Worm (Caenorhabditis elegans) whole organism, L2 larva: ENCODE data around the gene mdt-19.
A peak's percentile ranks its signal among the peaks of the same experiment; 100 is the strongest.

ENCODE experiments used
- C34F6.9 ChIP-seq: fragments of 150-350 bp; optimal IDR thresholded peaks from 2 replicates; lab custom pipeline; 2014; ENCODE audit warnings: missing biosample characterization, missing genetic modification characterization
- F13H6.1 ChIP-seq: sonication (generic microtip); optimal IDR thresholded peaks from 2 replicates; lab custom pipeline; 2016; ENCODE audit warnings: missing genetic modification characterization, missing compliant biosample characterization
- R02D3.7 ChIP-seq: fragments of 150-350 bp; optimal IDR thresholded peaks from 2 replicates; lab custom pipeline; 2014; ENCODE audit warnings: missing biosample characterization, missing genetic modification characterization
- Y55F3AM.14 ChIP-seq: fragments of 200-800 bp; sonication (Bioruptor generic); optimal IDR thresholded peaks from 2 replicates; lab custom pipeline; 2018; ENCODE audit warnings: mild to moderate bottlenecking, missing genetic modification characterization, missing compliant biosample characterization
- ZK546.5 ChIP-seq: sonication (generic microtip); optimal IDR thresholded peaks from 2 replicates; lab custom pipeline; 2017; ENCODE audit warnings: missing biosample characterization, missing genetic modification characterization
- alr-1 ChIP-seq: fragments of 150-350 bp; optimal IDR thresholded peaks from 2 replicates; lab custom pipeline; 2014; ENCODE audit warnings: missing biosample characterization, missing genetic modification characterization
- aly-2 ChIP-seq: fragments of 150-350 bp; optimal IDR thresholded peaks from 2 replicates; lab custom pipeline; 2014; ENCODE audit warnings: missing biosample characterization, missing genetic modification characterization
- ama-1 ChIP-seq: fragments of 150-350 bp; optimal IDR thresholded peaks from 2 replicates; lab custom pipeline; 2018; ENCODE audit warnings: inconsistent platforms
- blmp-1 ChIP-seq: sonication (generic microtip); optimal IDR thresholded peaks from 2 replicates; lab custom pipeline; 2017; ENCODE audit warnings: missing genetic modification characterization, mild to moderate bottlenecking, missing compliant biosample characterization, antibody characterized with exemption, moderate library complexity; ENCODE audit not compliant: insufficient read depth
- ceh-16 ChIP-seq: fragments of 150-350 bp; optimal IDR thresholded peaks from 2 replicates; lab custom pipeline; 2014; ENCODE audit warnings: missing biosample characterization, missing genetic modification characterization
- ceh-82 ChIP-seq: fragments of 150-350 bp; optimal IDR thresholded peaks from 2 replicates; lab custom pipeline; 2014; ENCODE audit warnings: missing biosample characterization, missing genetic modification characterization
- crh-2 ChIP-seq: sonication (generic microtip); optimal IDR thresholded peaks from 2 replicates; lab custom pipeline; 2017; ENCODE audit warnings: missing biosample characterization, missing genetic modification characterization
- dmd-4 ChIP-seq: sonication (generic microtip); optimal IDR thresholded peaks from 2 replicates; lab custom pipeline; 2017; ENCODE audit warnings: missing biosample characterization, missing genetic modification characterization
- egl-27 ChIP-seq: sonication (generic microtip); optimal IDR thresholded peaks from 3 replicates; lab custom pipeline; 2017; ENCODE audit warnings: missing biosample characterization, missing genetic modification reagents, missing genetic modification characterization
- elt-1 ChIP-seq: fragments of 150-350 bp; optimal IDR thresholded peaks from 2 replicates; lab custom pipeline; 2014; ENCODE audit warnings: missing biosample characterization, missing genetic modification characterization
- elt-3 ChIP-seq: sonication (generic microtip); optimal IDR thresholded peaks from 2 replicates; lab custom pipeline; 2017; ENCODE audit warnings: missing biosample characterization, missing genetic modification characterization
- fos-1 ChIP-seq: fragments of 150-350 bp; optimal IDR thresholded peaks from 2 replicates; lab custom pipeline; 2014; ENCODE audit warnings: missing biosample characterization, missing genetic modification characterization
- gmeb-1 ChIP-seq: fragments of 150-350 bp; optimal IDR thresholded peaks from 2 replicates; lab custom pipeline; 2014; ENCODE audit warnings: missing biosample characterization, missing genetic modification characterization
- lin-11 ChIP-seq: fragments of 150-350 bp; sonication (generic microtip); optimal IDR thresholded peaks from 2 replicates; lab custom pipeline; 2014; ENCODE audit warnings: missing biosample characterization, missing genetic modification characterization, inconsistent platforms, mixed read lengths
- lin-13 ChIP-seq: fragments of 150-350 bp; optimal IDR thresholded peaks from 2 replicates; lab custom pipeline; 2014; ENCODE audit warnings: missing biosample characterization, missing genetic modification reagents, missing genetic modification characterization
- lin-39 ChIP-seq: fragments of 150-350 bp; optimal IDR thresholded peaks from 2 replicates; lab custom pipeline; 2014; ENCODE audit warnings: missing biosample characterization, missing genetic modification reagents, missing genetic modification characterization
- lsy-2 ChIP-seq, 2 experiments: fragments of 150-350 bp in 1 of 2; sonication (generic microtip) in 1 of 2; optimal IDR thresholded peaks; 2 replicates each; lab custom pipeline; 2014 to 2017; ENCODE audit warnings: missing biosample characterization in 2 of 2, missing genetic modification characterization in 2 of 2
- mab-5 ChIP-seq: fragments of 150-350 bp; optimal IDR thresholded peaks from 2 replicates; lab custom pipeline; 2014; ENCODE audit warnings: missing biosample characterization, missing genetic modification characterization
- mbf-1 ChIP-seq: sonication (generic microtip); optimal IDR thresholded peaks from 2 replicates; lab custom pipeline; 2017; ENCODE audit warnings: missing biosample characterization, missing genetic modification characterization
- mdl-1 ChIP-seq, 2 experiments: fragments of 150-350 bp in 1 of 2; sonication (generic microtip) in 1 of 2; optimal IDR thresholded peaks; 2 replicates each; lab custom pipeline; 2017; ENCODE audit warnings: missing biosample characterization in 2 of 2, missing genetic modification characterization in 2 of 2
- nhr-10 ChIP-seq: sonication (generic microtip); optimal IDR thresholded peaks from 2 replicates; lab custom pipeline; 2017; ENCODE audit warnings: missing biosample characterization, missing genetic modification characterization
- nhr-11 ChIP-seq: fragments of 150-350 bp; optimal IDR thresholded peaks from 2 replicates; lab custom pipeline; 2014; ENCODE audit warnings: missing biosample characterization, missing genetic modification characterization
- nhr-12 ChIP-seq: fragments of 150-350 bp; optimal IDR thresholded peaks from 2 replicates; lab custom pipeline; 2014; ENCODE audit warnings: missing biosample characterization, missing genetic modification characterization
- nhr-129 ChIP-seq: fragments of 150-350 bp; optimal IDR thresholded peaks from 2 replicates; lab custom pipeline; 2014; ENCODE audit warnings: missing biosample characterization, missing genetic modification characterization
- nhr-21 ChIP-seq: fragments of 150-350 bp; optimal IDR thresholded peaks from 2 replicates; lab custom pipeline; 2014; ENCODE audit warnings: missing biosample characterization, missing genetic modification characterization
- nhr-23 ChIP-seq: fragments of 150-350 bp; optimal IDR thresholded peaks from 2 replicates; lab custom pipeline; 2014; ENCODE audit warnings: missing biosample characterization, missing genetic modification reagents, missing genetic modification characterization
- nhr-237 ChIP-seq: fragments of 150-350 bp; optimal IDR thresholded peaks from 2 replicates; lab custom pipeline; 2014; ENCODE audit warnings: missing biosample characterization, missing genetic modification characterization
- nhr-25 ChIP-seq: fragments of 150-350 bp; sonication (generic microtip); optimal IDR thresholded peaks from 3 replicates; lab custom pipeline; 2014; ENCODE audit warnings: missing biosample characterization, missing genetic modification characterization
- nhr-6 ChIP-seq: fragments of 150-350 bp; optimal IDR thresholded peaks from 2 replicates; lab custom pipeline; 2014; ENCODE audit warnings: missing biosample characterization, missing genetic modification characterization
- nhr-77 ChIP-seq: fragments of 150-350 bp; optimal IDR thresholded peaks from 2 replicates; lab custom pipeline; 2014; ENCODE audit warnings: missing biosample characterization, missing genetic modification characterization
- peb-1 ChIP-seq: fragments of 150-350 bp; optimal IDR thresholded peaks from 2 replicates; lab custom pipeline; 2014; ENCODE audit warnings: missing biosample characterization, missing genetic modification characterization
- sem-4 ChIP-seq: fragments of 150-350 bp; optimal IDR thresholded peaks from 2 replicates; lab custom pipeline; 2014; ENCODE audit warnings: missing biosample characterization, missing genetic modification reagents, missing genetic modification characterization
- skn-1 ChIP-seq: sonication (generic microtip); optimal IDR thresholded peaks from 2 replicates; lab custom pipeline; 2017; ENCODE audit warnings: missing biosample characterization, missing genetic modification characterization
- sma-3 ChIP-seq: sonication (generic microtip); optimal IDR thresholded peaks from 2 replicates; lab custom pipeline; 2016; ENCODE audit warnings: missing genetic modification reagents, missing genetic modification characterization, missing compliant biosample characterization
- sma-9 ChIP-seq, 2 experiments: fragments of 150-350 bp in 1 of 2; sonication (generic microtip) in 1 of 2; optimal IDR thresholded peaks; 2 replicates each; lab custom pipeline; 2014 to 2016; ENCODE audit warnings: missing genetic modification characterization in 2 of 2, mild to moderate bottlenecking in 1 of 2, missing biosample characterization in 1 of 2, missing compliant biosample characterization in 1 of 2, missing genetic modification reagents in 1 of 2, moderate library complexity in 1 of 2
- snpc-4 ChIP-seq: fragments of 150-350 bp; optimal IDR thresholded peaks from 2 replicates; lab custom pipeline; 2014; ENCODE audit warnings: missing biosample characterization, missing genetic modification characterization
- unc-39 ChIP-seq: fragments of 150-350 bp; optimal IDR thresholded peaks from 2 replicates; lab custom pipeline; 2014; ENCODE audit warnings: missing biosample characterization, missing genetic modification characterization
- unc-55 ChIP-seq: fragments of 150-350 bp; sonication (generic microtip); optimal IDR thresholded peaks from 3 replicates; lab custom pipeline; 2014; ENCODE audit warnings: missing biosample characterization, missing genetic modification reagents, missing genetic modification characterization
- unc-62 ChIP-seq: fragments of 150-350 bp; optimal IDR thresholded peaks from 2 replicates; lab custom pipeline; 2014; ENCODE audit warnings: missing biosample characterization, missing genetic modification reagents, missing genetic modification characterization
- zag-1 ChIP-seq: fragments of 150-350 bp; optimal IDR thresholded peaks from 2 replicates; lab custom pipeline; 2014; ENCODE audit warnings: missing biosample characterization, missing genetic modification characterization
- ztf-1 ChIP-seq: fragments of 200-800 bp; sonication (Bioruptor generic); conservative IDR thresholded peaks from 2 replicates; pipeline ENCODE4 v1.3.6; 2022; ENCODE audit warnings: missing genetic modification characterization, missing compliant biosample characterization
- ztf-11 ChIP-seq: sonication (generic microtip); optimal IDR thresholded peaks from 2 replicates; lab custom pipeline; 2017; ENCODE audit warnings: missing biosample characterization, missing genetic modification characterization
- ztf-4 ChIP-seq: fragments of 150-350 bp; optimal IDR thresholded peaks from 2 replicates; lab custom pipeline; 2014; ENCODE audit warnings: missing biosample characterization, missing genetic modification characterization

Gene mdt-19

DNA sequence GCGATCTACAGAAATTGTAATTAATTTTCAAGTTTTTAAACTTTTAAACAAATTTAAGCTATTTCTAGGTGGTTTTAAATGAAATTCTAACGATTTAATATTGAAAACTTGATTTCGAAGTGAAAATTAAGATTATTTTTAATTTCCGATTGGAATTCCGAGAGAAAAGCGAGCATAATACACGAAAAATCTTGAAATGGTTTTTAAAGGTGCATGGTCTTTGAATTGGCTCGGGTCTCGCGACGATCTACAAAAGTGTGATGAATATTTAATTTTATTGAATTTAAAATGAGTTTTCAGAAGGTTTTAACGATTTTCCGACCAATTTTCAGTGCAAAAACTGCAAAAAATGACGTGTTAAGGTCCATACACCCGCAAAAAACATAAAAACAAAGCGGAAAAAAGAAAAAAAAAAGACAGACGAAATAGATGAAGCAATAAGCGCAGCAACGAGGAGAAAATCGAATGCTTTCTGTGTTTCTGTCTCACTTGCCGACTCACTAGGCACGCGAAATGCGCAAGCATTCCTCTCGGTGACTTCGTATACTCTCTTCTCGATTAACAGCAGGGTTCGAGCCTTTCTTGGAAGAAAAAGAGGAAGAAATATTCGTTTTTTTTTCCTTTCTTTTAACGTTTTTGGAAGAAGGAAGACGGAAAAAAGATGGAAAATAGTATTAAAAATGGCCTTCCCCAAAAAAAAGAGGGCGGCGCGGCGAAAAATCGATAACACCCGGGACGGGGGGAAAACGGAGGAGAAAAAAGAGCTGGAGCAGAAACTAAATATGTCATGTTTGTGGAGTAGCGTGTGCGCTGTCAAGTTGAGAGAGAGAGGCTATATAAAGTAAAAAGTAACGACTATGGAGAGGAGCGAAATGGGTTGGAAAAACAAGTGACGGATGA lies 21.2 kb upstream of the mdt-19 start:
- no peak for TF ChIP-seq ZK546.5
- peak; percentile 6 for TF ChIP-seq ama-1 (lab: Kevin White, UChicago)
- TF ChIP-seq Y55F3AM.14 = peak; percentile 75
- TF ChIP-seq F13H6.1 (tag; lab: Kevin White, UChicago) = peak; percentile 3
- peak; percentile 76 for TF ChIP-seq crh-2 (tag; lab: Kevin White, UChicago)
- no peak for TF ChIP-seq nhr-10
- TF ChIP-seq nhr-12 (tag; lab: Kevin White, UChicago) = no peak
- no peak for TF ChIP-seq ceh-16 (tag; lab: Kevin White, UChicago)
- TF ChIP-seq zag-1 (tag; lab: Kevin White, UChicago) = peak; percentile 88
- TF ChIP-seq fos-1 (tag; lab: Kevin White, UChicago) = peak; percentile 79
- no peak for TF ChIP-seq elt-1 (tag; lab: Kevin White, UChicago)
- no peak for TF ChIP-seq mab-5 (tag; lab: Kevin White, UChicago)
- peak; percentile 1 for TF ChIP-seq blmp-1 (tag; lab: Kevin White, UChicago)
- TF ChIP-seq elt-3 (tag; lab: Kevin White, UChicago) = no peak
- no peak for TF ChIP-seq dmd-4 (tag; lab: Kevin White, UChicago)
- no peak for TF ChIP-seq unc-39
- no peak for TF ChIP-seq nhr-6 (tag; lab: Kevin White, UChicago)
- TF ChIP-seq R02D3.7 (tag; lab: Kevin White, UChicago) = no peak
- TF ChIP-seq snpc-4 (tag; lab: Kevin White, UChicago) = peak; percentile 30
- TF ChIP-seq ztf-1 (GFP tag; lab: Robert Waterston, UW) = no peak
- TF ChIP-seq nhr-237 (tag; lab: Kevin White, UChicago) = no peak
- no peak for TF ChIP-seq ztf-11 (tag; lab: Kevin White, UChicago)
- no peak for TF ChIP-seq peb-1
- peak; percentile 63 for TF ChIP-seq C34F6.9 (tag; lab: Kevin White, UChicago)
- TF ChIP-seq sma-9 (GFP tag; optimal IDR thresholded peaks at IDR 0.05; lab: Kevin White, UChicago) = no peak
- no peak for TF ChIP-seq sma-9 (tag; optimal IDR thresholded peaks at IDR 0.05; lab: Kevin White, UChicago)
- TF ChIP-seq unc-55 (GFP tag; lab: Kevin White, UChicago) = peak; percentile 88
- TF ChIP-seq ceh-82 (tag; lab: Kevin White, UChicago) = no peak
- TF ChIP-seq mbf-1 = no peak
- TF ChIP-seq gmeb-1 (tag; lab: Kevin White, UChicago) = peak; percentile 30
- TF ChIP-seq nhr-21 = no peak
- TF ChIP-seq nhr-23 (tag; lab: Kevin White, UChicago) = no peak
- no peak for TF ChIP-seq unc-62 (GFP tag; lab: Kevin White, UChicago)
- TF ChIP-seq nhr-129 (tag; lab: Kevin White, UChicago) = peak; percentile 89
- no peak for TF ChIP-seq nhr-77 (tag; lab: Kevin White, UChicago)
- no peak for TF ChIP-seq nhr-11 (tag; lab: Kevin White, UChicago)
- no peak for TF ChIP-seq alr-1 (tag; lab: Kevin White, UChicago)
- peak; percentile 45 for TF ChIP-seq sem-4 (tag; lab: Kevin White, UChicago)
- TF ChIP-seq nhr-25 (tag; lab: Kevin White, UChicago) = no peak
- TF ChIP-seq lin-39 = no peak
- peak in 1 of 2 experiments; percentile 5 for TF ChIP-seq mdl-1 (tag; optimal IDR thresholded peaks at IDR 0.05; lab: Kevin White, UChicago)
- TF ChIP-seq lin-11 (tag; lab: Kevin White, UChicago) = no peak
- TF ChIP-seq skn-1 (tag; lab: Kevin White, UChicago) = no peak
- TF ChIP-seq egl-27 (tag; lab: Kevin White, UChicago) = peak; percentile 7
- peak; percentile 73 for TF ChIP-seq lin-13
- peak; percentile 47 to 82 for TF ChIP-seq lsy-2 (tag; optimal IDR thresholded peaks at IDR 0.05; lab: Kevin White, UChicago)
- TF ChIP-seq sma-3 (GFP tag; lab: Kevin White, UChicago) = no peak
- TF ChIP-seq ztf-4 (tag; lab: Kevin White, UChicago) = no peak
- no peak for TF ChIP-seq aly-2 (tag; lab: Kevin White, UChicago)
